Worm (Caenorhabditis elegans) whole organism, early embryonic: ENCODE data around the gene nhr-286.

Source experiments
- B0310.2 ChIP-seq: sonication (generic microtip); optimal IDR thresholded peaks from 2 replicates; lab custom pipeline; 2016; ENCODE audit warnings: mild to moderate bottlenecking, missing genetic modification characterization, missing compliant biosample characterization
- F13C5.2 ChIP-seq: sonication (generic microtip); optimal IDR thresholded peaks from 2 replicates; lab custom pipeline; 2017; ENCODE audit warnings: mild to moderate bottlenecking, missing genetic modification characterization, inconsistent platforms, missing compliant biosample characterization
- aly-1 ChIP-seq: sonication (generic microtip); optimal IDR thresholded peaks from 2 replicates; lab custom pipeline; 2016; ENCODE audit warnings: missing genetic modification characterization, missing compliant biosample characterization
- ama-1 ChIP-seq: fragments of 150-350 bp; optimal IDR thresholded peaks from 2 replicates; lab custom pipeline; 2014
- ceh-13 ChIP-seq: fragments of 200-800 bp; sonication (Bioruptor generic); optimal IDR thresholded peaks from 2 replicates; lab custom pipeline; 2018; ENCODE audit warnings: mild to moderate bottlenecking, missing genetic modification characterization, missing compliant biosample characterization
- ceh-36 ChIP-seq: sonication (generic microtip); optimal IDR thresholded peaks from 2 replicates; lab custom pipeline; 2016; ENCODE audit warnings: missing genetic modification characterization, inconsistent platforms, missing compliant biosample characterization
- ets-7 ChIP-seq: sonication (generic microtip); optimal IDR thresholded peaks from 2 replicates; lab custom pipeline; 2016; ENCODE audit warnings: missing genotype, missing genetic modification characterization, missing compliant biosample characterization
- flt-1 ChIP-seq: fragments of 200-800 bp; sonication (Bioruptor generic); IDR thresholded peaks from 2 replicates; pipeline ENCODE4 v1.3.6; 2022; ENCODE audit warnings: missing genetic modification characterization, missing compliant biosample characterization
- hmbx-1 ChIP-seq: sonication (generic microtip); optimal IDR thresholded peaks from 2 replicates; lab custom pipeline; 2016; ENCODE audit warnings: mild to moderate bottlenecking, missing genetic modification characterization, missing compliant biosample characterization
- hmg-4 ChIP-seq: fragments of 200-800 bp; sonication (Bioruptor generic); optimal IDR thresholded peaks from 2 replicates; lab custom pipeline; 2018; ENCODE audit warnings: mild to moderate bottlenecking, missing genetic modification characterization, missing compliant biosample characterization
- hnd-1 ChIP-seq: sonication (generic microtip); optimal IDR thresholded peaks from 2 replicates; lab custom pipeline; 2016; ENCODE audit warnings: missing genetic modification characterization, missing compliant biosample characterization
- pes-1 ChIP-seq: fragments of 200-800 bp; sonication (Bioruptor generic); IDR thresholded peaks from 2 replicates; pipeline ENCODE4 v1.3.6; 2022; ENCODE audit warnings: missing genetic modification reagents, missing genetic modification characterization, missing compliant biosample characterization
- scrt-1 ChIP-seq: fragments of 200-800 bp; sonication (Bioruptor generic); IDR thresholded peaks from 2 replicates; pipeline ENCODE4 v1.3.6; 2022; ENCODE audit warnings: missing genetic modification characterization, missing compliant biosample characterization
- sea-1 ChIP-seq: fragments of 200-800 bp; sonication (Bioruptor generic); conservative IDR thresholded peaks from 2 replicates; pipeline ENCODE4 v1.3.6; 2022; ENCODE audit warnings: missing genetic modification characterization, missing compliant biosample characterization
- tbx-11 ChIP-seq: fragments of 200-800 bp; sonication (Bioruptor generic); IDR thresholded peaks from 2 replicates; pipeline ENCODE4 v1.3.6; 2022; ENCODE audit warnings: missing genetic modification characterization, missing compliant biosample characterization
- tbx-37 ChIP-seq: fragments of 200-800 bp; sonication (Bioruptor generic); conservative IDR thresholded peaks from 2 replicates; pipeline ENCODE4 v1.3.6; 2022; ENCODE audit warnings: missing genetic modification reagents, missing genetic modification characterization, missing compliant biosample characterization
- tra-4 ChIP-seq: sonication (generic microtip); optimal IDR thresholded peaks from 2 replicates; lab custom pipeline; 2017; ENCODE audit warnings: missing genetic modification characterization, missing compliant biosample characterization

nhr-286 gene

ce11 chrV:7051133-7051765 lies 40.2 kb downstream of the nhr-286 start, which contains the start of the genes tofu-2 and spig-1:
Gene tofu-2, minus strand, starts transcription at chrV:7051248.
Gene spig-1, plus strand, starts transcription at chrV:7051715.
- TF ChIP-seq scrt-1 (GFP tag; lab: Robert Waterston, UW), result no peak
- no peak for TF ChIP-seq B0310.2
- TF ChIP-seq tbx-11 (GFP tag; lab: Robert Waterston, UW), result no peak
- no peak for TF ChIP-seq ama-1 (lab: Kevin White, UChicago)
- TF ChIP-seq hmbx-1 (tag; lab: Kevin White, UChicago), result no peak
- no peak for TF ChIP-seq tra-4 (tag; lab: Kevin White, UChicago)
- TF ChIP-seq tbx-37 (GFP tag; lab: Robert Waterston, UW), result no peak
- TF ChIP-seq ets-7, result no peak
- no peak for TF ChIP-seq hnd-1 (tag; lab: Kevin White, UChicago)
- TF ChIP-seq hmg-4 (GFP tag; lab: Kevin White, UChicago), result no peak
- no peak for TF ChIP-seq flt-1 (GFP tag; lab: Robert Waterston, UW)
- TF ChIP-seq pes-1 (GFP tag; lab: Robert Waterston, UW), result no peak
- TF ChIP-seq aly-1 (tag; lab: Kevin White, UChicago), result no peak
- no peak for TF ChIP-seq F13C5.2 (tag; lab: Kevin White, UChicago)
- TF ChIP-seq sea-1 (GFP tag; lab: Robert Waterston, UW), result no peak
- TF ChIP-seq ceh-13 (GFP tag; lab: Kevin White, UChicago), result no peak
- no peak for TF ChIP-seq ceh-36 (tag; lab: Kevin White, UChicago)

DNA sequence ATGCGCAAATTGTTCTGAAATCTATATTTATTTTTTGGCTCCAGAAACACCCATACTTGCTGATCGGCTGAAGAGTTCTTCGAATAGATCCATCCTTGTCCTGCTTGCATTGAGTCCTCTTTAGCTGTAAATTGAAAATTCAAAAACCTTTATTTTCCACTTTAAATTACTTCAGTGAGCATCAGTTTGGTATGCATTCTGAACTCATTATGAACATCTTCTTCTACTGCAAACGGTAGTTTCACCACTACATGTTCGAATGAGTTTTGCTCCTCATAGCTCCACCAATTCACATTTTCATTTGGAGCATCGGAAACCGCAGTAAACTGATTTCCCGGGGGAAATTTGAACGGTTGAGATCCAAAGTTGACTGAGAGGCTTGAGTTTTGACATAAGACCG lies 41.3 kb downstream of the nhr-286 start:
- TF ChIP-seq scrt-1 (GFP tag; lab: Robert Waterston, UW) (no peak), ceh-13 (GFP tag; lab: Kevin White, UChicago) (no peak), tbx-11 (GFP tag; lab: Robert Waterston, UW) (no peak), hmbx-1 (tag; lab: Kevin White, UChicago) (no peak), ceh-36 (tag; lab: Kevin White, UChicago) (no peak), aly-1 (tag; lab: Kevin White, UChicago) (no peak), hnd-1 (tag; lab: Kevin White, UChicago) (no peak), flt-1 (GFP tag; lab: Robert Waterston, UW) (no peak)

ce11 chrV:7047512-7047911 lies 43.9 kb downstream of the nhr-286 start, which contains the start of gene F20A1.8:
Gene F20A1.8, minus strand, starts transcription at chrV:7047612.
- TF ChIP-seq pes-1 (GFP tag; lab: Robert Waterston, UW), result no peak
- no peak for TF ChIP-seq ama-1 (lab: Kevin White, UChicago)
- no peak for TF ChIP-seq hnd-1 (tag; lab: Kevin White, UChicago)
- TF ChIP-seq tbx-11 (GFP tag; lab: Robert Waterston, UW), result no peak
- no peak for TF ChIP-seq hmbx-1 (tag; lab: Kevin White, UChicago)
- TF ChIP-seq ceh-13 (GFP tag; lab: Kevin White, UChicago), result no peak
- TF ChIP-seq F13C5.2 (tag; lab: Kevin White, UChicago), result no peak
- TF ChIP-seq flt-1 (GFP tag; lab: Robert Waterston, UW), result no peak
- no peak for TF ChIP-seq aly-1 (tag; lab: Kevin White, UChicago)
- no peak for TF ChIP-seq ets-7
- TF ChIP-seq tra-4 (tag; lab: Kevin White, UChicago), result no peak
- no peak for TF ChIP-seq hmg-4 (GFP tag; lab: Kevin White, UChicago)
- TF ChIP-seq sea-1 (GFP tag; lab: Robert Waterston, UW), result no peak

DNA sequence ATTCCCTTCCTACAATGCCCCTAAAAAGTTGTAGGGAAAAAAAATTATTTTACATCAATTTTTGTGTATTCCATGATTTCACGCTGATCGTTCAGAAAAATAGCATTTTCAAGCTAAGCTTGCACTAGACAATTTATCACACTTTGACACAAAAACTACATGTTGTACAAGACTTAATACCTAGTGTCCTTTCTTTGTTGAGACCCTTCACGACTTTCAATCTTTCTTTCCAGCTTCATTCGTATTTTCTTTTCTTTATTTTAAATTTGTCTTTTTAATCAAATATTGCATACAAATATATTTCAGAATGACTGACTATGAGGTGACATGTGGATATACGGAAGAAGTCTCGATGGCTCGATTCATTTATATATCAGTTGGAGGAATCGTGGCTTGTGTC lies 45.4 kb downstream of the nhr-286 start, which contains the start of gene F20A1.2:
Gene F20A1.2 (plus strand): TSS at position 301 of the 400 bp plus-strand sequence.
- no peak for TF ChIP-seq tbx-11 (GFP tag; lab: Robert Waterston, UW)
- no peak for TF ChIP-seq ets-7
- no peak for TF ChIP-seq scrt-1 (GFP tag; lab: Robert Waterston, UW)
